Worm (Caenorhabditis elegans) whole organism, young adult: Measurements from ENCODE around the gene trcs-2.

Source experiments
- F49E8.2 ChIP-seq: sonication (generic microtip); optimal IDR thresholded peaks from 3 replicates; lab custom pipeline; 2017; ENCODE audit warnings: missing genetic modification characterization, mild to moderate bottlenecking, missing compliant biosample characterization, antibody characterized with exemption, moderate library complexity; ENCODE audit not compliant: insufficient read depth
- ceh-27 ChIP-seq: fragments of 200-800 bp; sonication (Bioruptor generic); optimal IDR thresholded peaks from 2 replicates; lab custom pipeline; 2018; ENCODE audit warnings: mild to moderate bottlenecking, missing genetic modification characterization, moderate library complexity, missing compliant biosample characterization
- ceh-91 ChIP-seq: fragments of 200-800 bp; sonication (Bioruptor generic); IDR thresholded peaks from 2 replicates; pipeline ENCODE4 v1.3.6; 2022; ENCODE audit warnings: missing genetic modification reagents, missing genetic modification characterization, missing compliant biosample characterization
- dpl-1 ChIP-seq: fragments of 150-350 bp; optimal IDR thresholded peaks from 2 replicates; lab custom pipeline; 2014; ENCODE audit warnings: missing biosample characterization, missing genetic modification reagents, missing genetic modification characterization
- lag-1 ChIP-seq: fragments of 200-800 bp; sonication (Bioruptor generic); IDR thresholded peaks from 2 replicates; pipeline ENCODE4 v1.3.6; 2022; ENCODE audit warnings: missing genetic modification reagents, missing genetic modification characterization, missing compliant biosample characterization
- lin-26 ChIP-seq: fragments of 200-800 bp; sonication (Bioruptor generic); IDR thresholded peaks from 2 replicates; pipeline ENCODE4 v1.3.6; 2022; ENCODE audit warnings: missing genetic modification reagents, missing genetic modification characterization, missing compliant biosample characterization
- sdz-38 ChIP-seq: sonication (generic microtip); optimal IDR thresholded peaks from 2 replicates; lab custom pipeline; 2016; ENCODE audit warnings: missing genotype, missing genetic modification characterization, missing compliant biosample characterization
- tbx-9 ChIP-seq: sonication (generic microtip); optimal IDR thresholded peaks from 2 replicates; lab custom pipeline; 2016; ENCODE audit warnings: borderline replicate concordance, missing genetic modification characterization, inconsistent platforms, missing compliant biosample characterization
- ztf-3 ChIP-seq: fragments of 200-800 bp; sonication (Bioruptor generic); optimal IDR thresholded peaks from 2 replicates; lab custom pipeline; 2018; ENCODE audit warnings: mild to moderate bottlenecking, missing genetic modification characterization, missing compliant biosample characterization
- ztf-6 ChIP-seq: fragments of 200-800 bp; sonication (Bioruptor generic); IDR thresholded peaks from 2 replicates; pipeline ENCODE4 v1.3.6; 2022; ENCODE audit warnings: missing genetic modification reagents, missing genetic modification characterization, missing compliant biosample characterization

ce11 chrII:8751686-8752085, 29.4 kb downstream of the trcs-2 start, which contains the start of gene atf-2:
- TF ChIP-seq lin-26: no peak
- no peak for TF ChIP-seq sdz-38 (tag; lab: Kevin White, UChicago)
- TF ChIP-seq ceh-91 (GFP tag; lab: Robert Waterston, UW): no peak
- TF ChIP-seq ztf-6 (GFP tag; lab: Robert Waterston, UW): no peak
- no peak for TF ChIP-seq F49E8.2 (tag; lab: Kevin White, UChicago)
- TF ChIP-seq ztf-3 (GFP tag; lab: Kevin White, UChicago): no peak
- no peak for TF ChIP-seq lag-1 (GFP tag; lab: Robert Waterston, UW)
- no peak for TF ChIP-seq tbx-9 (tag; lab: Kevin White, UChicago)
- no peak for TF ChIP-seq dpl-1 (GFP tag; lab: Kevin White, UChicago)
- TF ChIP-seq ceh-27: no peak
